Fruit fly (Drosophila melanogaster): ENCODE measurements around the gene CG14441.

CG14441 gene

DNA sequence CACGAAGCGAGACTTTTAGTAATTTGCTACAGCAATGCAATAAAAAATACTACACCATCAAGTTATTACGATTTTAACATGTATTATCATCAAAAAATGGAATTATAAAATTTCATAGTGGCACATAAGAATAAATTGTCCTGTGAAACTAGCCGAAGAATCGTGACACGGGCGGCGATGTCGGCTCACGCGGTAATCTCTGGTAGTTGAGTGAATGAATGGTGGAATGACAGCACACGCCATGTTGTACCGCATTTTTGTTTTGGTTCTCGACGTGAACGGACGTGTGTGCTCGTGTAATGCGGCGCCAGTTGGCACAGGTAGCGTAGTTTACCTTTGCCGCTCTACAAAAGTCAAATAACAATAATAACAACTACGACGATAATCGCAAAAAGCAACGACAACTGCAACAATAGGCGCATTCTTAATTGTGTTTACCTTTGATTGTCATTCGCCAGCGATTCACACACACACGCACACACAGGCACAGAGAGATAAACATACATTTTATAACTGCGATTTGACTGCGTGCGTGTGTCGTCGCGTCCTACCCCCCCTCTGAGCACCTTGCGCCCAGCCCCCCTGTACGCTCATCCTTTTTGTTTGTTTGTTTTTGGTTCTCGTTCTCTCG is at the start of gene CG14441 (continued):
- no peak for TF ChIP-seq ab (GFP tag; optimal IDR thresholded peaks at IDR 0.05)
- TF ChIP-seq mld (GFP tag; IDR thresholded peaks at IDR 0.05; ENCODE audit: partially characterized antibody), result peak; percentile 96
- peak; percentile 30; the same call in 1 of the 2 replicates for TF ChIP-seq E2f2 (GFP tag; IDR thresholded peaks at IDR 0.05)
- TF ChIP-seq CG34422 (GFP tag; IDR thresholded peaks at IDR 0.05), result peak; percentile 65; the same call in 1 of the 3 replicates
- peak; percentile 83 for TF ChIP-seq Jarid2 (GFP tag; optimal IDR thresholded peaks at IDR 0.05)
- TF ChIP-seq Atf3 (GFP tag; optimal IDR thresholded peaks at IDR 0.05), result no peak
- peak; percentile 97 for TF ChIP-seq CG8281 (tag; optimal IDR thresholded peaks at IDR 0.05)
- peak; percentile 96 for TF ChIP-seq HLH4C (GFP tag; IDR thresholded peaks at IDR 0.05; ENCODE audit: partially characterized antibody)
- peak; percentile 94 for TF ChIP-seq Med (GFP tag)
- peak; percentile 100 for TF ChIP-seq CG34224 (GFP tag; IDR thresholded peaks at IDR 0.05; ENCODE audit: partially characterized antibody)
- TF ChIP-seq mam (GFP tag; optimal IDR thresholded peaks at IDR 0.05), result peak; percentile 37
- peak; percentile 56 for TF ChIP-seq dmrt99B (tag; optimal IDR thresholded peaks at IDR 0.05)
- peak; percentile 50 for TF ChIP-seq CG33213 (GFP tag; optimal IDR thresholded peaks at IDR 0.05)
- TF ChIP-seq zen2 (GFP tag; IDR thresholded peaks at IDR 0.05; ENCODE audit: partially characterized antibody), result peak; percentile 98
- peak; percentile 66; the same call in 1 of the 3 replicates for TF ChIP-seq ci (GFP tag; IDR thresholded peaks at IDR 0.05)
- TF ChIP-seq p53 (GFP tag; optimal IDR thresholded peaks at IDR 0.05), result peak; percentile 93
- peak; percentile 67 for TF ChIP-seq nau (GFP tag; optimal IDR thresholded peaks at IDR 0.05)
- TF ChIP-seq CG1832 (GFP tag; optimal IDR thresholded peaks at IDR 0.05), result no peak
- TF ChIP-seq CG2678 (tag; optimal IDR thresholded peaks at IDR 0.05), result peak; percentile 62
- TF ChIP-seq lmd (GFP tag; IDR thresholded peaks at IDR 0.05), result peak; percentile 27; the same call in 1 of the 2 replicates
- peak; percentile 93 for TF ChIP-seq CG6791 (GFP tag; IDR thresholded peaks at IDR 0.05; ENCODE audit: partially characterized antibody)
- peak; percentile 21 for TF ChIP-seq schlank (tag; optimal IDR thresholded peaks at IDR 0.05)
- TF ChIP-seq NK7.1 (GFP tag; optimal IDR thresholded peaks at IDR 0.05), result peak; percentile 17
- peak; percentile 73 for TF ChIP-seq nom (GFP tag; optimal IDR thresholded peaks at IDR 0.05)
- TF ChIP-seq Sry-δ (GFP tag; optimal IDR thresholded peaks at IDR 0.05), result peak; percentile 31
- peak; percentile 98 for TF ChIP-seq chinmo (GFP tag; IDR thresholded peaks at IDR 0.05; ENCODE audit: partially characterized antibody)
- no peak for TF ChIP-seq hkb (optimal IDR thresholded peaks at IDR 0.05)
- TF ChIP-seq hkb (GFP tag; IDR thresholded peaks at IDR 0.05), result peak; percentile 53
- TF ChIP-seq CG12744 (GFP tag; optimal IDR thresholded peaks at IDR 0.05), result peak; percentile 41
- TF ChIP-seq pum (GFP tag; optimal IDR thresholded peaks at IDR 0.05), result no peak
- TF ChIP-seq CG13424 (tag; optimal IDR thresholded peaks at IDR 0.05), result peak; percentile 43
- peak; percentile 32; the same call in 1 of the 3 replicates for TF ChIP-seq Dbx (GFP tag; IDR thresholded peaks at IDR 0.05)
- TF ChIP-seq Xrp1 (GFP tag; IDR thresholded peaks at IDR 0.05), result peak; percentile 50
- TF ChIP-seq Pdp1 (GFP tag; optimal IDR thresholded peaks at IDR 0.05), result peak; percentile 16 to 30
- TF ChIP-seq NC2α (GFP tag; optimal IDR thresholded peaks at IDR 0.05), result peak; percentile 37
- peak; percentile 41; the same call in 1 of the 2 replicates for TF ChIP-seq Adf1 (GFP tag; IDR thresholded peaks at IDR 0.05)
- peak; percentile 5 for TF ChIP-seq wek (GFP tag; optimal IDR thresholded peaks at IDR 0.05)
- no peak for TF ChIP-seq CG3726 (GFP tag; IDR thresholded peaks at IDR 0.05)
- TF ChIP-seq so (GFP tag; IDR thresholded peaks at IDR 0.05), result peak; percentile 57; the same call in 1 of the 3 replicates
- TF ChIP-seq bsh (GFP tag; optimal IDR thresholded peaks at IDR 0.05), result peak in 1 of 2 experiments; percentile 49
- TF ChIP-seq CG7372 (GFP tag; IDR thresholded peaks at IDR 0.05), result no peak
- peak; percentile 56 for TF ChIP-seq Sox100B (GFP tag; optimal IDR thresholded peaks at IDR 0.05)
- peak; percentile 100 for TF ChIP-seq Dll (GFP tag; IDR thresholded peaks at IDR 0.05; ENCODE audit: partially characterized antibody)
- no peak for TF ChIP-seq Oli (tag; optimal IDR thresholded peaks at IDR 0.05)
- peak; percentile 46 for TF ChIP-seq CG12391 (tag; optimal IDR thresholded peaks at IDR 0.05)
- TF ChIP-seq lola (GFP tag; optimal IDR thresholded peaks at IDR 0.05), result peak in 1 of 3 experiments; percentile 15
- TF ChIP-seq vvl (GFP tag; IDR thresholded peaks at IDR 0.05), result 0 out of 2 replicates have a peak, but pooled peaks have one; percentile 14
- peak; percentile 68 for TF ChIP-seq CG6854 (GFP tag; optimal IDR thresholded peaks at IDR 0.05)

All from whole organism, embryonic.